Worm (Caenorhabditis elegans) whole organism, young adult: ENCODE results near the gene pssy-1.

ENCODE experiments used
- B0019.2 ChIP-seq: fragments of 200-800 bp; sonication (Bioruptor generic); conservative IDR thresholded peaks from 2 replicates; pipeline ENCODE4 v1.3.6; 2022; ENCODE audit warnings: missing genetic modification reagents, missing genetic modification characterization, missing compliant biosample characterization
- B0336.3 ChIP-seq: fragments of 200-800 bp; sonication (Bioruptor generic); IDR thresholded peaks from 2 replicates; pipeline ENCODE4 v1.3.6; 2022; ENCODE audit warnings: missing genetic modification characterization, missing compliant biosample characterization
- D2030.7 ChIP-seq: fragments of 200-800 bp; sonication (Bioruptor generic); IDR thresholded peaks from 2 replicates; pipeline ENCODE4 v1.3.6; 2022; ENCODE audit warnings: missing genetic modification reagents, missing genetic modification characterization, missing compliant biosample characterization
- F23B12.7 ChIP-seq: sonication (generic microtip); optimal IDR thresholded peaks from 2 replicates; lab custom pipeline; 2017; ENCODE audit warnings: missing genetic modification characterization, mild to moderate bottlenecking, missing compliant biosample characterization, antibody characterized with exemption, moderate library complexity; ENCODE audit not compliant: insufficient read depth
- K11D2.4 ChIP-seq: fragments of 200-800 bp; sonication (Bioruptor generic); IDR thresholded peaks from 2 replicates; pipeline ENCODE4 v1.3.6; 2022; ENCODE audit warnings: missing genetic modification reagents, missing genetic modification characterization, missing compliant biosample characterization
- Y53G8AR.9 ChIP-seq: fragments of 200-800 bp; sonication (Bioruptor generic); conservative IDR thresholded peaks from 2 replicates; pipeline ENCODE4 v1.3.6; 2022; ENCODE audit warnings: missing genetic modification reagents, missing genetic modification characterization, missing compliant biosample characterization
- Y56A3A.18 ChIP-seq: fragments of 200-800 bp; sonication (Bioruptor generic); IDR thresholded peaks from 2 replicates; pipeline ENCODE4 v1.3.6; 2022; ENCODE audit warnings: missing genetic modification reagents, missing genetic modification characterization, missing compliant biosample characterization
- Y95B8A.8 ChIP-seq: fragments of 200-800 bp; sonication (Bioruptor generic); IDR thresholded peaks from 2 replicates; pipeline ENCODE4 v1.3.6; 2022; ENCODE audit warnings: missing genetic modification reagents, missing genetic modification characterization, missing compliant biosample characterization
- aptf-3 ChIP-seq: fragments of 200-800 bp; sonication (Bioruptor generic); IDR thresholded peaks from 2 replicates; pipeline ENCODE4 v1.3.6; 2022; ENCODE audit warnings: missing genetic modification characterization, missing compliant biosample characterization
- attf-5 ChIP-seq: fragments of 200-800 bp; sonication (Bioruptor generic); optimal IDR thresholded peaks from 2 replicates; lab custom pipeline; 2018; ENCODE audit warnings: mild to moderate bottlenecking, missing genetic modification characterization, missing compliant biosample characterization
- attf-6 ChIP-seq: fragments of 200-800 bp; sonication (Bioruptor generic); IDR thresholded peaks from 2 replicates; pipeline ENCODE4 v1.3.6; 2022; ENCODE audit warnings: missing genetic modification reagents, missing genetic modification characterization, missing compliant biosample characterization
- cebp-1 ChIP-seq, 2 experiments: fragments of 200-800 bp in 1 of 2; sonication (Bioruptor generic) in 1 of 2; sonication (generic microtip) in 1 of 2; IDR thresholded peaks in 1 of 2; optimal IDR thresholded peaks in 1 of 2; 2 replicates each; pipeline versions ENCODE4 v1.3.6 to Lab custom; 2017 to 2022; ENCODE audit warnings: missing compliant biosample characterization in 2 of 2, missing genetic modification characterization in 2 of 2, mild to moderate bottlenecking in 1 of 2, missing genetic modification reagents in 1 of 2, moderate library complexity in 1 of 2
- cebp-2 ChIP-seq: fragments of 200-800 bp; sonication (Bioruptor generic); IDR thresholded peaks from 2 replicates; pipeline ENCODE4 v1.3.6; 2022; ENCODE audit warnings: missing genetic modification characterization, missing compliant biosample characterization
- ceh-58 ChIP-seq: fragments of 200-800 bp; sonication (Bioruptor generic); IDR thresholded peaks from 2 replicates; pipeline ENCODE4 v1.3.6; 2022; ENCODE audit warnings: missing genetic modification characterization, missing compliant biosample characterization
- egl-44 ChIP-seq: fragments of 200-800 bp; sonication (Bioruptor generic); IDR thresholded peaks from 2 replicates; pipeline ENCODE4 v1.3.6; 2022; ENCODE audit warnings: missing genetic modification reagents, missing genetic modification characterization, missing compliant biosample characterization
- ekl-4 ChIP-seq: fragments of 200-800 bp; sonication (Bioruptor generic); IDR thresholded peaks from 2 replicates; pipeline ENCODE4 v1.3.6; 2022; ENCODE audit warnings: missing genetic modification reagents, missing genetic modification characterization, missing compliant biosample characterization
- ets-4 ChIP-seq: fragments of 200-800 bp; sonication (Bioruptor generic); optimal IDR thresholded peaks from 2 replicates; lab custom pipeline; 2018; ENCODE audit warnings: mild to moderate bottlenecking, missing genetic modification characterization, missing compliant biosample characterization
- hlh-26 ChIP-seq: fragments of 200-800 bp; sonication (Bioruptor generic); conservative IDR thresholded peaks from 2 replicates; pipeline ENCODE4 v1.3.6; 2022; ENCODE audit warnings: missing genetic modification reagents, missing genetic modification characterization, missing compliant biosample characterization
- hrde-1 ChIP-seq: sonication (generic microtip); optimal IDR thresholded peaks from 2 replicates; lab custom pipeline; 2016; ENCODE audit warnings: missing genetic modification characterization, mild to moderate bottlenecking, missing compliant biosample characterization, moderate library complexity, missing genotype, missing genetic modification reagents, borderline replicate concordance
- hsf-1 ChIP-seq: fragments of 200-800 bp; sonication (Bioruptor generic); IDR thresholded peaks from 2 replicates; pipeline ENCODE4 v1.3.6; 2022; ENCODE audit warnings: missing genetic modification reagents, missing genetic modification characterization, missing compliant biosample characterization
- let-526 ChIP-seq: fragments of 200-800 bp; sonication (Bioruptor generic); IDR thresholded peaks from 2 replicates; pipeline ENCODE4 v1.3.6; 2022; ENCODE audit warnings: missing genetic modification reagents, missing genetic modification characterization, missing compliant biosample characterization
- lin-26 ChIP-seq: fragments of 200-800 bp; sonication (Bioruptor generic); IDR thresholded peaks from 2 replicates; pipeline ENCODE4 v1.3.6; 2022; ENCODE audit warnings: missing genetic modification reagents, missing genetic modification characterization, missing compliant biosample characterization
- lin-40 ChIP-seq: sonication (generic microtip); optimal IDR thresholded peaks from 2 replicates; lab custom pipeline; 2016; ENCODE audit warnings: missing genetic modification characterization, mild to moderate bottlenecking, missing compliant biosample characterization, missing genotype, missing genetic modification reagents
- madf-6 ChIP-seq: fragments of 200-800 bp; sonication (Bioruptor generic); IDR thresholded peaks from 2 replicates; pipeline ENCODE4 v1.3.6; 2022; ENCODE audit warnings: missing genetic modification reagents, missing genetic modification characterization, missing compliant biosample characterization
- mcd-1 ChIP-seq: fragments of 200-800 bp; sonication (Bioruptor generic); IDR thresholded peaks from 2 replicates; pipeline ENCODE4 v1.3.6; 2022; ENCODE audit warnings: missing genetic modification reagents, missing genetic modification characterization, missing compliant biosample characterization
- nfyb-1 ChIP-seq: fragments of 200-800 bp; sonication (Bioruptor generic); IDR thresholded peaks from 2 replicates; pipeline ENCODE4 v1.3.6; 2022; ENCODE audit warnings: missing genetic modification reagents, missing genetic modification characterization, missing compliant biosample characterization
- nhr-80 ChIP-seq: sonication (generic microtip); optimal IDR thresholded peaks from 2 replicates; lab custom pipeline; 2016; ENCODE audit warnings: missing genetic modification characterization, missing compliant biosample characterization
- pbrm-1 ChIP-seq: fragments of 200-800 bp; sonication (Bioruptor generic); IDR thresholded peaks from 2 replicates; pipeline ENCODE4 v1.3.6; 2022; ENCODE audit warnings: missing genetic modification reagents, missing genetic modification characterization, missing compliant biosample characterization
- rcor-1 ChIP-seq: fragments of 200-800 bp; sonication (Bioruptor generic); IDR thresholded peaks from 2 replicates; pipeline ENCODE4 v1.3.6; 2022; ENCODE audit warnings: missing genetic modification reagents, missing genetic modification characterization, missing compliant biosample characterization
- repo-1 ChIP-seq: sonication (generic microtip); optimal IDR thresholded peaks from 2 replicates; lab custom pipeline; 2017; ENCODE audit warnings: mild to moderate bottlenecking, missing genetic modification characterization, missing compliant biosample characterization
- rpc-1 ChIP-seq, 2 experiments: fragments of 150-350 bp in 1 of 2; sonication (generic microtip) in 1 of 2; optimal IDR thresholded peaks; 2 replicates each; lab custom pipeline; 2014 to 2018; ENCODE audit warnings: missing biosample characterization in 1 of 2, missing genetic modification characterization in 1 of 2, missing genetic modification reagents in 1 of 2, missing genotype in 1 of 2
- sdz-38 ChIP-seq: sonication (generic microtip); optimal IDR thresholded peaks from 2 replicates; lab custom pipeline; 2016; ENCODE audit warnings: missing genotype, missing genetic modification characterization, missing compliant biosample characterization
- snpc-4 ChIP-seq, 5 experiments: fragments of 150-350 bp in 1 of 5; sonication (generic microtip) in 4 of 5; optimal IDR thresholded peaks; 2 replicates each; lab custom pipeline; 2014 to 2018; ENCODE audit warnings: missing genetic modification characterization in 5 of 5, missing biosample characterization in 3 of 5, antibody characterized with exemption in 2 of 5, mild to moderate bottlenecking in 2 of 5, missing compliant biosample characterization in 2 of 5, missing genotype in 2 of 5, moderate library complexity in 2 of 5, missing genetic modification reagents in 1 of 5
- somi-1 ChIP-seq: fragments of 200-800 bp; sonication (Bioruptor generic); optimal IDR thresholded peaks from 2 replicates; lab custom pipeline; 2018; ENCODE audit warnings: mild to moderate bottlenecking, missing genetic modification characterization, missing compliant biosample characterization
- sptf-2 ChIP-seq: fragments of 200-800 bp; sonication (Bioruptor generic); optimal IDR thresholded peaks from 2 replicates; lab custom pipeline; 2018; ENCODE audit warnings: mild to moderate bottlenecking, missing genetic modification characterization, missing compliant biosample characterization
- tlf-1 ChIP-seq: fragments of 200-800 bp; sonication (Bioruptor generic); optimal IDR thresholded peaks from 2 replicates; lab custom pipeline; 2018; ENCODE audit warnings: mild to moderate bottlenecking, missing genetic modification characterization, missing compliant biosample characterization
- unc-62 ChIP-seq: fragments of 150-350 bp; optimal IDR thresholded peaks from 2 replicates; lab custom pipeline; 2014; ENCODE audit warnings: missing biosample characterization, missing genetic modification reagents, missing genetic modification characterization
- zfh-2 ChIP-seq: fragments of 200-800 bp; sonication (Bioruptor generic); conservative IDR thresholded peaks from 2 replicates; pipeline ENCODE4 v1.3.6; 2022; ENCODE audit warnings: missing genetic modification reagents, missing genetic modification characterization, missing compliant biosample characterization
- ztf-26 ChIP-seq: sonication (generic microtip); optimal IDR thresholded peaks from 2 replicates; lab custom pipeline; 2017; ENCODE audit warnings: missing genetic modification characterization, missing compliant biosample characterization

pssy-1 gene

DNA sequence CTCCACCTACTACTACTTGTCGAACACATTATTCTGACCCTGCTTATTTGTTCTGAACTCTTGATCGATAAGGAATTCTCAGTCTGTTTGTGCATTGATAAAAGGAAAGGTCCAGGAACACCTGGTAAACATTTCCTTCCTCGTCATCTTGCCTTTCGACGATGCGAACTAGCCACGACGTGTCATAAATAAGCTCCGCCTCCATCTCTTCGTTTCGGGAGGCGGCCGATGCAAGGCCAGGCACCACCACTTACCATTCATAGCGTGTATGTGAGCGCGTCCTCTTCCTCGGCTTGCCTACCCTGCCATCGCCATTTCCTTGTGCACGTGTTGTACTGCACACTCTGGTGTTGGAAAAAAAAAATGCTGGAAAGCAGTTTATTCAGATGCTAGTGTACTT lies 23.5 kb downstream of the pssy-1 start:
- TF ChIP-seq hrde-1 (tag; lab: Kevin White, UChicago) (no peak), aptf-3 (GFP tag; lab: Robert Waterston, UW) (no peak), snpc-4 (GFP tag; optimal IDR thresholded peaks at IDR 0.05; lab: Kevin White, UChicago) (no peak), snpc-4 (tag; optimal IDR thresholded peaks at IDR 0.05; lab: Kevin White, UChicago) (peak in 2 of 4 experiments; percentile 63 to 71), unc-62 (no peak)
- TF ChIP-seq, all 124 proteins: peak for 1

DNA sequence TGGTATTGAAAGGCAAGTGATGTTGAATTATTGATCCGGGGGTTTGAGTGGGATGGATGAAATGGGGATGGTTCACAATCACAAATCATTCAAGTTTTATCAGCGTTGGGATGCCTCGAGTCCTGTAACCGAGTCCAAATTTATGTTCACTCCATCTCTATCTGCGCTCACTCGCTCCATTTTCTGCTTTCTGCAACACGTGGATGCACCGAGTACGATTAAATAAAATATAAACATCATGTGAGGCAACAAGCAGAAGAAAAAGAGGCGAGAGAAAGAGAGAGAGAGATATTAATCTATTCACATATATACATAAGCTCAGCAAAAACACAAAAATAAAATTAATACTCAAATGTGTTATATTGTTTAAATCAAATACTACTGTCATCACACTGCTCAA lies 27.7 kb downstream of the pssy-1 start:
- TF ChIP-seq egl-44 (GFP tag; lab: Robert Waterston, UW) (no peak), attf-6 (no peak), ceh-58 (GFP tag; lab: Robert Waterston, UW) (no peak), madf-6 (no peak), sptf-2 (GFP tag; lab: Kevin White, UChicago) (no peak), ets-4 (GFP tag; lab: Kevin White, UChicago) (no peak), zfh-2 (GFP tag; lab: Robert Waterston, UW) (no peak)

DNA sequence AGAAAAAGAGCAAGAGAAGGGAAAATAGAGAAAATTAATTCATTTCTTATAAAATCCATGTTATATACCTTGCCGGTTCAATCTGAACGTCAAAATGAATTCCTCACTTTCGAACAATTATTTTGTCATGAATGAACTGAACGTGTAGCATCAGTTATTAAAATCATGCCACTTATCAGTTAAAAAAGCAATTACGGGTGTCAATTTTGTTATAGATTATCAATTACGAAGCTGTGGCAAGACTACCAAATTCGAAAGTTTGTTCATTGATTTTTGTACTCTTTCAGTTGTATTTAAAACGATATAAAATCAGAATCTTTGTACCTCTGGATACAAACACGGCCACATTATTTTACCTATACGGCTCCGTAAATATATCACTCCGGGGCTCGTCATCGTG lies 32.0 kb downstream of the pssy-1 start:
- TF ChIP-seq nhr-80 (tag; lab: Kevin White, UChicago) (peak; percentile 61), Y56A3A.18 (no peak)

DNA sequence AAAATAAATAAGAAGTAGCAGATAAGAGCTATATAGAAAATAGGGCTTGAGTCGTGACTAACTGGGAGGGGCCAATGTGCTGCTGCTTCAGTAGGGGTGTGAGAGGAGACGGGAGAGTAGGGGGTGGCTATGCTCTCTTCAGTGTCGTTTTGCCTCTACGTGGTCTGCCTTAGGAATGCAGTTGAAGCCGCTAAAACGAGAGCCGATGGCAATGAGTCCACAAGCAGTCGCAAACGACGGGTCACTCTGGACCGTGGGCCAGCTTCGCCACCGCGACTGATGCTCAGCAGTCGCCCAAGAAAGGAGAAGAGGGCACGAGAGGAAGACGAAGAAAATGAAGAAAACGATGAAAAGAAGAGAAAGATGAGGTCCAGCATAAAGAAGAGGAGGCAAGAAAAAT lies 33.8 kb downstream of the pssy-1 start, which contains the start of gene grk-1:
Gene grk-1 (minus strand): TSS at position 17 of the 400 bp plus-strand sequence.
- TF ChIP-seq cebp-1 (GFP tag; IDR thresholded peaks at IDR 0.05; lab: Robert Waterston, UW), result no peak
- no peak for TF ChIP-seq cebp-1 (tag; optimal IDR thresholded peaks at IDR 0.05; lab: Kevin White, UChicago)
- TF ChIP-seq D2030.7 (GFP tag; lab: Robert Waterston, UW), result no peak
- TF ChIP-seq hsf-1, result no peak
- TF ChIP-seq cebp-2 (GFP tag; lab: Robert Waterston, UW), result no peak
- TF ChIP-seq rpc-1 (optimal IDR thresholded peaks at IDR 0.05; lab: Kevin White, UChicago), result no peak
- TF ChIP-seq rpc-1 (tag; optimal IDR thresholded peaks at IDR 0.05; lab: Kevin White, UChicago), result no peak
- TF ChIP-seq B0336.3, result no peak
- TF ChIP-seq hlh-26 (GFP tag; lab: Robert Waterston, UW), result no peak

DNA sequence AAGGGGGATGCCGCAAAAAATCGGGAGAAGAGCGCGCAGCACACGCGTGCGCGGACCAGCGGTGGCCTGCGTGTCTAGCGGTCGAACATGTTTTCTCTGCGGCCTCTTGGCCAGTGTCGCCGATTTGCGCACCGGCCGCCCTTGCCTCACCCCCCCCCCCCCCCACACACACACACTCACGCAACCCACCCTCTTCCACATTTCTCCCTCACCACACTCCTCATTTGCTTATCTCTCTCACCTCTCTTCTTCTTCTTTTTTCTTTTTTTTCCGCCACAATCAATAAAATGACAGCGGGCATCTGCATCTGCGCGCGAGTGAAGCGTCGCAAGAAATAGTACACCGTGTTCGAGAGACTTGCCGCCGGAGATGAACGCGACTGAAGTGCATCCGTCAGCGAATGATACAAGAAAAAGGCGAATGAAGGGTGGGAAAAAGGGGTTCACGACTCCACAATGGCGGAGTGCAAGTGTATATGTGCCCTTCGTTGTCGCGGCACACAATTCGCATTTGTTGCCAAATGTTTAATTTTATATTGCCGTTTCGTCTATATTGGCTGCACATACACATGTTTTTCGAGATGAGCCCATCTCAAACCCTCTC lies 34.3 kb downstream of the pssy-1 start:
- TF ChIP-seq nfyb-1 (GFP tag; lab: Robert Waterston, UW) (peak; percentile 79; the same call in 1 of the 2 replicates), tlf-1 (GFP tag; lab: Kevin White, UChicago) (peak; percentile 21), zfh-2 (GFP tag; lab: Robert Waterston, UW) (peak; percentile 100), sdz-38 (tag; lab: Kevin White, UChicago) (no peak), Y53G8AR.9 (GFP tag; lab: Robert Waterston, UW) (no peak), ekl-4 (0 out of 2 replicates have a peak, but pooled peaks have one; percentile 47), sptf-2 (GFP tag; lab: Kevin White, UChicago) (no peak), lin-26 (GFP tag; lab: Robert Waterston, UW) (0 out of 2 replicates have a peak, but pooled peaks have one; percentile 33), Y95B8A.8 (GFP tag; lab: Robert Waterston, UW) (no peak), nhr-80 (tag; lab: Kevin White, UChicago) (peak; percentile 36), lin-40 (tag; lab: Kevin White, UChicago) (peak; percentile 57), repo-1 (tag; lab: Kevin White, UChicago) (peak; percentile 29), somi-1 (GFP tag; lab: Kevin White, UChicago) (peak; percentile 42), rcor-1 (GFP tag; lab: Robert Waterston, UW) (peak; percentile 41; the same call in 1 of the 2 replicates), mcd-1 (peak; percentile 78), B0019.2 (GFP tag; lab: Robert Waterston, UW) (no peak), F23B12.7 (tag; lab: Kevin White, UChicago) (no peak), let-526 (0 out of 2 replicates have a peak, but pooled peaks have one; percentile 24), attf-5 (peak; percentile 69), K11D2.4 (GFP tag; lab: Robert Waterston, UW) (peak; percentile 66; the same call in 1 of the 2 replicates), Y56A3A.18 (0 out of 2 replicates have a peak, but pooled peaks have one; percentile 43), ztf-26 (tag; lab: Kevin White, UChicago) (peak; percentile 75), pbrm-1 (GFP tag; lab: Robert Waterston, UW) (peak; percentile 60; the same call in 1 of the 2 replicates), B0336.3 (peak; percentile 80)
